Fruit fly (Drosophila melanogaster) S2 (cell line): Measurements from ENCODE around the gene Ggamma30A.

Experiments
- CG8478 ChIP-seq: fragments of >200 bp; optimal IDR thresholded peaks from 2 replicates; lab custom pipeline; 2018
- CTCF ChIP-seq, 2 experiments: fragments of >200 bp; optimal IDR thresholded peaks; 2 replicates each; lab custom pipeline; 2018

- TF ChIP-seq CTCF (optimal IDR thresholded peaks at IDR 0.05; lab: Kevin White, UChicago) (no peak), CG8478 (no peak)
Observed at dm6 chr2L:9350170-9350569, 93.8 kb downstream of the Ggamma30A start, which contains the start of gene CG13110.
